Worm (Caenorhabditis elegans) whole organism, midembryonic: ENCODE measurements around the gene K09F6.15.

Experiments used
- cog-1 ChIP-seq: sonication (generic microtip); optimal IDR thresholded peaks from 2 replicates; lab custom pipeline; 2016; ENCODE audit warnings: missing genetic modification characterization, missing compliant biosample characterization
- flt-1 ChIP-seq: fragments of 200-800 bp; sonication (Bioruptor generic); IDR thresholded peaks from 2 replicates; pipeline ENCODE4 v1.3.6; 2022; ENCODE audit warnings: missing genetic modification characterization, missing compliant biosample characterization
- med-1 ChIP-seq: sonication (generic microtip); optimal IDR thresholded peaks from 2 replicates; lab custom pipeline; 2017; ENCODE audit warnings: missing genetic modification characterization, mild to moderate bottlenecking, missing compliant biosample characterization, antibody characterized with exemption, missing genetic modification reagents; ENCODE audit not compliant: insufficient read depth
- ref-1 ChIP-seq: fragments of 200-800 bp; sonication (Bioruptor generic); conservative IDR thresholded peaks from 2 replicates; pipeline ENCODE4 v1.3.6; 2022; ENCODE audit warnings: missing genetic modification reagents, missing genetic modification characterization, missing compliant biosample characterization
- ztf-23 ChIP-seq: fragments of 200-800 bp; sonication (Bioruptor generic); IDR thresholded peaks from 2 replicates; pipeline ENCODE4 v1.3.6; 2022; ENCODE audit warnings: missing genetic modification reagents, missing genetic modification characterization, missing compliant biosample characterization
- ztf-29 ChIP-seq: fragments of 200-800 bp; sonication (Bioruptor generic); IDR thresholded peaks from 2 replicates; pipeline ENCODE4 v1.3.6; 2022; ENCODE audit warnings: missing genetic modification reagents, missing genetic modification characterization, missing compliant biosample characterization

DNA sequence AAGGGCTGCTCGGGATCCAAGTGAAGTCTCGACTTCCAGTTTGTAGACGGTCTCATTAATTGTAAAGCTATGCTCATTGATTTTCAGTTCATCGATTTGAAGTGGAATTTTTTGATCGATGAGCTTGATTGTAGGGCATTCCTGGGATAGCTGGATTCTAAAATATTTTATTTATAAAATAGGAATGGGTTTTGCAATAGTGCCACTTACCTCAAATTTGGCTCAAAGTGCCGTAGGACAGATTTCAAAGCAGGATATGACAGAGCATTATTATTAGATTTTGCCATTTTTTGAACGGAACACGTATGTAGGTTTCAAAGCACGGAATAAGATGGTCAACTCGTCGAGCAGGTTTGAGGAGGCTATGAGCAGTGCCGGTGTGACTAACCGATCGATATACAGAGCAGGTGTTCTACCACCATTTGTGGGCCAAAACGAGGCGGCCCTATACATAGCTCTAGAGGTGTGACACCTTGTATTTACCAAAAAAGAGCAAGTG is 18.5 kb upstream of the K09F6.15 start, which contains the start of gene fbxc-25:
- TF ChIP-seq flt-1 (GFP tag; lab: Robert Waterston, UW) (no peak), ztf-23 (GFP tag; lab: Robert Waterston, UW) (no peak), ztf-29 (GFP tag; lab: Robert Waterston, UW) (no peak), med-1 (GFP tag; lab: Kevin White, UChicago) (no peak), ref-1 (GFP tag; lab: Robert Waterston, UW) (no peak), cog-1 (tag; lab: Kevin White, UChicago) (no peak)
